Worm (Caenorhabditis elegans): Measurements from ENCODE around the gene ZK1055.6.

- TF ChIP-seq pqm-1 (tag; optimal IDR thresholded peaks at IDR 0.05) (no peak), nfya-1 (tag; optimal IDR thresholded peaks at IDR 0.05) (no peak), tbx-7 (tag; optimal IDR thresholded peaks at IDR 0.05) (no peak), lin-11 (tag; optimal IDR thresholded peaks at IDR 0.05) (no peak), unc-55 (GFP tag; optimal IDR thresholded peaks at IDR 0.05) (no peak), tbx-2 (tag; optimal IDR thresholded peaks at IDR 0.05) (no peak), ceh-18 (tag; optimal IDR thresholded peaks at IDR 0.05) (no peak), ceh-2 (tag; optimal IDR thresholded peaks at IDR 0.05) (no peak), ama-1 (optimal IDR thresholded peaks at IDR 0.05) (no peak), nhr-11 (tag; optimal IDR thresholded peaks at IDR 0.05) (no peak), elt-4 (tag; optimal IDR thresholded peaks at IDR 0.05) (no peak), unc-42 (tag; optimal IDR thresholded peaks at IDR 0.05) (no peak)
Measured at ce11 chrV:6565851-6566386, 36.5 kb downstream of the ZK1055.6 start, which contains the start of gene K04A8.1.

Measured in whole organism, late embryonic.